Worm (Caenorhabditis elegans): ENCODE results near the gene T13C2.2.

DNA sequence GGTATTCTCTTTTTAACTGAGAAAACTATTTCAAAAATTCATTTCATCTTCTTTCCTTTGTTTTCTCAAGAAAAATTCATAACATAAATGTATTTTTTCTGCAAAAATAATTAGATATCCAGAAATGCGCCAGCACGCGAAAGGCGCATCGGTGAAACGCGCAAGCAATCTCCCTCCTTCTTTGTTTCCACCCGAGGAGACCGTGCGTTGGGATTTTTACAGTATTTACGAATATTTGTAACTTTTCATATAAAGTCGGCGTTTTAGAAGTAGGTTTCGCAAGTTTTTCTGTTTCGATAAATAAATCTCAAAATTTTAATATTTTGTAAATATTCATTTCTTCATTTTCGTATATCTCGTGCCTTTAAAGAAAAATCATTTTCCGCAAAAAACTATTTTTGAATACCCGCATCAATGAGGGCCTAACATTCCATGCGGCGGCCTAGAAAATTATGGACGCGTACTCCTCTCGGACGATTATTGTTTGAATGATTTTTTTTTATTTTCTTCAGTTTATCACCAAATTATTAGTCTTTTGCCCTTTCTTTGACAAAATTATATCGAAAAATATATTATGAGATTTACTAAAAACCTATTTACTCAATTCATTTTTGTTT, 15.5 kb upstream of the T13C2.2 start, which contains the start of gene ssup-72:
- no peak for TF ChIP-seq elt-1 (tag; optimal IDR thresholded peaks at IDR 0.05; ENCODE audit: borderline replicate concordance, insufficient read depth)
- TF ChIP-seq ceh-39 (tag; optimal IDR thresholded peaks at IDR 0.05): no peak
- TF ChIP-seq unc-62 (GFP tag; optimal IDR thresholded peaks at IDR 0.05): no peak
- no peak for TF ChIP-seq elt-3 (tag; optimal IDR thresholded peaks at IDR 0.05)
- TF ChIP-seq nhr-76 (tag; optimal IDR thresholded peaks at IDR 0.05): no peak
- no peak for TF ChIP-seq M03D4.4 (tag; optimal IDR thresholded peaks at IDR 0.05)

Measured in whole organism, mixed stage, embryonic.